Fruit fly (Drosophila melanogaster) S2 (cell line): ENCODE results near the gene amrt.

ENCODE experiments used
- CG8478 ChIP-seq: fragments of >200 bp; optimal IDR thresholded peaks from 2 replicates; lab custom pipeline; 2018
- CTCF ChIP-seq, 2 experiments: fragments of >200 bp; optimal IDR thresholded peaks; 2 replicates each; lab custom pipeline; 2018

DNA sequence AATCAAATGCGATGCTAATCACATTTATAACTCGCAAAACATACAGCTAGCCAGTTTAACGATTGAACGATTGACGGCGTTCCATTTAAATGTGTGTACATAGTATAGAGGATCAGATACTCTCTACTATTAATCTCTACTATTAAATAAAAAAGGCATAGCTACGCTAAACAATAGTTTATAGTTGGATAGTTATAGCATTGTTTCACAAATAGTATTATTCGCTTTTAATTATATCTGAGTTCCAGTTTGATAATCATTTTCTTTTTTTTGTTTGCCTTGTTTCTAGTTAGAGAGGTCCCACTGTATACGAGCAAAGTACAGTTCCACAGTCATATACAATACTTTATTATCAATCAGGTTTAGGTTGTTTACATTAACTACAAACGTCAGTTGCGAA lies 2.6 kb upstream of the amrt start:
- no peak for TF ChIP-seq CTCF (optimal IDR thresholded peaks at IDR 0.05; lab: Kevin White, UChicago)
- TF ChIP-seq CG8478 (lab: Kevin White, UChicago): no peak
